Worm (Caenorhabditis elegans): ENCODE data around the gene F10C5.3.

F10C5.3 gene

DNA sequence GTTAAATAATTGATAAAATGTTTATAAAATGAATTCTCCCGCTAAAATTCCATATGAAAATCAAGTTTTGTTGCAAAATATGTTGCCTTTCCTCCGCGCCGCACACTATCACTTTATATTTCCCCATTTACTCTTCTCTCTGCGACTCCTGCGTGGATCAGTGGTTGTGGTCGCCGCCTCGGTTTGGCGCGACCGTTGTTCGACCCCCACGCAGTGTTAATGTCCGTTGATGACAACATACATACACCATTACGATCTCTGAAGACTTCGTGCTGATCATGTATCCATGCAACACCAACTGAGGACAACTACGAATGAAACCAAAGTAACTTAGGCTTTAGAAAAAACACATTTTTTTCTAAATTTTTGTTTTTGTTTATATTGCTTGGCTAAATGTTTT lies 18.9 kb downstream of the F10C5.3 start (continued):
- TF ChIP-seq nhr-10 (tag; optimal IDR thresholded peaks at IDR 0.05): no peak
- TF ChIP-seq spr-3 (GFP tag; optimal IDR thresholded peaks at IDR 0.05): peak; percentile 88
- peak; percentile 96 for TF ChIP-seq egl-43 (GFP tag; IDR thresholded peaks at IDR 0.05)
- peak; percentile 35; the same call in 1 of the 2 replicates for TF ChIP-seq lin-29 (GFP tag; IDR thresholded peaks at IDR 0.05)
- TF ChIP-seq dpl-1 (GFP tag; optimal IDR thresholded peaks at IDR 0.05): peak; percentile 57
- no peak for TF ChIP-seq egl-27 (tag; optimal IDR thresholded peaks at IDR 0.05)
- TF ChIP-seq Y75B8A.6 (GFP tag; IDR thresholded peaks at IDR 0.05): peak; percentile 67; the same call in 1 of the 2 replicates
- TF ChIP-seq nhr-28 (tag; optimal IDR thresholded peaks at IDR 0.05): peak; percentile 74
- peak; percentile 96 for TF ChIP-seq F26F4.8 (GFP tag; conservative IDR thresholded peaks at IDR 0.05)
- TF ChIP-seq ZK337.2 (GFP tag; IDR thresholded peaks at IDR 0.05): peak; percentile 81
- TF ChIP-seq zip-2 (tag; optimal IDR thresholded peaks at IDR 0.05): peak; percentile 32
- peak; percentile 95 for TF ChIP-seq nhr-6 (tag; optimal IDR thresholded peaks at IDR 0.05)
- peak; percentile 84 for TF ChIP-seq dmd-8 (GFP tag; IDR thresholded peaks at IDR 0.05)
- TF ChIP-seq lin-39 (tag; optimal IDR thresholded peaks at IDR 0.05): no peak
- TF ChIP-seq Y105C5A.15 (GFP tag; IDR thresholded peaks at IDR 0.05): peak; percentile 90
- TF ChIP-seq madf-9 (GFP tag; conservative IDR thresholded peaks at IDR 0.05): peak; percentile 89
- TF ChIP-seq dmd-9 (GFP tag; IDR thresholded peaks at IDR 0.05): peak; percentile 92
- TF ChIP-seq ztf-7 (tag; optimal IDR thresholded peaks at IDR 0.05): peak; percentile 85
- TF ChIP-seq gei-8 (GFP tag; optimal IDR thresholded peaks at IDR 0.05): peak; percentile 70
- TF ChIP-seq nhr-41 (GFP tag; IDR thresholded peaks at IDR 0.05): peak; percentile 87
- peak; percentile 39 for TF ChIP-seq fkh-10 (GFP tag; optimal IDR thresholded peaks at IDR 0.05)
- TF ChIP-seq F37D6.2 (tag; optimal IDR thresholded peaks at IDR 0.05): peak; percentile 77
- peak; percentile 83; the same call in 1 of the 2 replicates for TF ChIP-seq F44E2.7 (GFP tag; IDR thresholded peaks at IDR 0.05)
- TF ChIP-seq mes-2 (tag; optimal IDR thresholded peaks at IDR 0.05; ENCODE audit: poor library complexity, severe bottlenecking): peak; percentile 90
- peak; percentile 86 for TF ChIP-seq arid-1 (GFP tag; conservative IDR thresholded peaks at IDR 0.05)
- no peak for TF ChIP-seq ceh-32 (tag; optimal IDR thresholded peaks at IDR 0.05; ENCODE audit: poor library complexity)
- peak; percentile 92 for TF ChIP-seq nhr-42 (GFP tag; IDR thresholded peaks at IDR 0.05)
- TF ChIP-seq fos-1 (tag; optimal IDR thresholded peaks at IDR 0.05): no peak
- TF ChIP-seq ZK546.5 (tag; optimal IDR thresholded peaks at IDR 0.05): no peak
- peak; percentile 78 for TF ChIP-seq Y48G9A.11 (GFP tag; IDR thresholded peaks at IDR 0.05)
- TF ChIP-seq daf-16 (GFP tag; optimal IDR thresholded peaks at IDR 0.05): peak; percentile 75 to 94
- peak; percentile 91 for TF ChIP-seq daf-16 (tag; optimal IDR thresholded peaks at IDR 0.05)
- TF ChIP-seq ceh-44 (GFP tag; IDR thresholded peaks at IDR 0.05): peak; percentile 96
- peak; percentile 87 for TF ChIP-seq ceh-20 (GFP tag; IDR thresholded peaks at IDR 0.05)
- no peak for TF ChIP-seq lin-13 (GFP tag; optimal IDR thresholded peaks at IDR 0.05)
- TF ChIP-seq nhr-111 (GFP tag; optimal IDR thresholded peaks at IDR 0.05): peak; percentile 98
- no peak for TF ChIP-seq ceh-82 (tag; optimal IDR thresholded peaks at IDR 0.05)
- TF ChIP-seq zip-11 (GFP tag; IDR thresholded peaks at IDR 0.05): peak; percentile 81
- TF ChIP-seq hlh-30 (tag; optimal IDR thresholded peaks at IDR 0.05; ENCODE audit: insufficient read depth): no peak
- TF ChIP-seq tag-97 (GFP tag; IDR thresholded peaks at IDR 0.05): no peak
- TF ChIP-seq ctbp-1 (GFP tag; IDR thresholded peaks at IDR 0.05): peak; percentile 93
- TF ChIP-seq madf-5 (GFP tag; IDR thresholded peaks at IDR 0.05): peak; percentile 80 to 96
- peak; percentile 82 for TF ChIP-seq php-3 (GFP tag; IDR thresholded peaks at IDR 0.05)
- TF ChIP-seq nhr-11 (tag; optimal IDR thresholded peaks at IDR 0.05): peak; percentile 67
- TF ChIP-seq set-16 (GFP tag; IDR thresholded peaks at IDR 0.05): peak; percentile 43; the same call in 1 of the 2 replicates
- peak; percentile 5 for TF ChIP-seq jun-1 (tag; optimal IDR thresholded peaks at IDR 0.05)
- peak; percentile 84 for TF ChIP-seq mdt-29 (GFP tag; IDR thresholded peaks at IDR 0.05)
- no peak for TF ChIP-seq daf-8 (GFP tag; IDR thresholded peaks at IDR 0.05)
- no peak for TF ChIP-seq ama-1 (optimal IDR thresholded peaks at IDR 0.05)
- peak; percentile 7 for TF ChIP-seq ces-1 (GFP tag; optimal IDR thresholded peaks at IDR 0.05)
- peak; percentile 80 for TF ChIP-seq unc-130 (GFP tag; optimal IDR thresholded peaks at IDR 0.05)
- peak; percentile 93 for TF ChIP-seq aha-1 (tag)
